Worm (Caenorhabditis elegans) whole organism, late embryonic: ENCODE measurements around the gene Y43F8A.1.

Experiments
- ceh-14 ChIP-seq: sonication (generic microtip); optimal IDR thresholded peaks from 2 replicates; lab custom pipeline; 2016; ENCODE audit warnings: missing genotype, missing genetic modification characterization, missing compliant biosample characterization
- ceh-6 ChIP-seq: fragments of 200-800 bp; sonication (Bioruptor generic); optimal IDR thresholded peaks from 2 replicates; lab custom pipeline; 2018; ENCODE audit warnings: mild to moderate bottlenecking, missing genetic modification characterization, missing compliant biosample characterization
- nfya-1 ChIP-seq: sonication (generic microtip); optimal IDR thresholded peaks from 2 replicates; lab custom pipeline; 2017; ENCODE audit warnings: missing genetic modification characterization, mild to moderate bottlenecking, missing compliant biosample characterization, antibody characterized with exemption, moderate library complexity
- tbx-2 ChIP-seq: sonication (generic microtip); optimal IDR thresholded peaks from 2 replicates; lab custom pipeline; 2016; ENCODE audit warnings: missing genetic modification characterization, missing compliant biosample characterization

DNA sequence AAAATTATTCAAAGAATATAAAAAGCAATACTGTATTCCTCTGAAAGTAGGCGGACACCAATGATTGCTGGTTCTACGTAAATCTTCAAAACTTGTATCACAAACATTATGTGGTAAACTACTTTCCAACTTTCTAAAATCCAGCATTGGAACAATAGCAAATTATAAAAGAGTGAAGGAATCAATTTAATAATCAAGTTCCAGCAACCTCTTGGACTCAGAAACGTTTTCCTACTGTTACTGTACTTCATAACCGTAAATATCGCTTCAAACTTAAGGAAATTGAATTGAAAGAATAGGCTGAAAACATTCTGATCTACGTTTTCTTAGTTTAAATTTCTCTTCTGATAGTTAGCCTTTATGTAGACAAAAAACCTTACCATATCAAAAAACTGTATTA is 33.3 kb downstream of the Y43F8A.1 start:
- TF ChIP-seq tbx-2 (tag; lab: Kevin White, UChicago): no peak
- TF ChIP-seq nfya-1: no peak
- no peak for TF ChIP-seq ceh-6
- TF ChIP-seq ceh-14 (tag; lab: Kevin White, UChicago): no peak
